Worm (Caenorhabditis elegans) whole organism, L2 larva: ENCODE results near the gene pek-1.

Experiments used
- elt-1 ChIP-seq: fragments of 150-350 bp; optimal IDR thresholded peaks from 2 replicates; lab custom pipeline; 2014; ENCODE audit warnings: missing biosample characterization, missing genetic modification characterization
- elt-3 ChIP-seq: sonication (generic microtip); optimal IDR thresholded peaks from 2 replicates; lab custom pipeline; 2017; ENCODE audit warnings: missing biosample characterization, missing genetic modification characterization
- nhr-12 ChIP-seq: fragments of 150-350 bp; optimal IDR thresholded peaks from 2 replicates; lab custom pipeline; 2014; ENCODE audit warnings: missing biosample characterization, missing genetic modification characterization
- nhr-237 ChIP-seq: fragments of 150-350 bp; optimal IDR thresholded peaks from 2 replicates; lab custom pipeline; 2014; ENCODE audit warnings: missing biosample characterization, missing genetic modification characterization
- skn-1 ChIP-seq: sonication (generic microtip); optimal IDR thresholded peaks from 2 replicates; lab custom pipeline; 2017; ENCODE audit warnings: missing biosample characterization, missing genetic modification characterization
- ztf-11 ChIP-seq: sonication (generic microtip); optimal IDR thresholded peaks from 2 replicates; lab custom pipeline; 2017; ENCODE audit warnings: missing biosample characterization, missing genetic modification characterization

DNA sequence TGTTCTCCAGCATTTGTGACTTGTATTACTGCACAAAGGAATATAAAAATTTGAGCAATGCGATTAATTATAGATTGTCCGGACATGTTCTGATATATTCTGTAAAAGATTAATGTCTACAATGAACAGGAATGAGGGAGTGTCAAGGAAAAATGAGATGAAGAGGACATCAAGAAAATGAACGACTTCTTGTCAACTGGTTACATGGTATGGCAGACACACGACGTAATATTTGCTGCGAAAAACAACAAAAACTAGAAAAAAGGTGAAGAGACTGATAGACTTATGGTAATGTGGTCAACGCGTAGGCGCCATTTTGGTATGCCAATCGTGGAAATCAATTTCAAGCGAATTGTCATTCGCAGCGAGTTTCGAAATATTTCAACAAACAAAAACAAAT, 31.8 kb upstream of the pek-1 start, which contains the start of gene igeg-2:
- no peak for TF ChIP-seq ztf-11
- no peak for TF ChIP-seq elt-1 (tag; lab: Kevin White, UChicago)
- no peak for TF ChIP-seq nhr-237 (tag; lab: Kevin White, UChicago)
- TF ChIP-seq elt-3 (tag; lab: Kevin White, UChicago) = no peak
- no peak for TF ChIP-seq nhr-12 (tag; lab: Kevin White, UChicago)
- TF ChIP-seq skn-1 (tag; lab: Kevin White, UChicago) = no peak
